Worm (Caenorhabditis elegans): ENCODE data around the gene clec-179.

ce11 chrIV:7227072-7227471, 42.6 kb upstream of the clec-179 start, which contains the start of gene R13A1.10:
- TF ChIP-seq fkh-2 (tag; optimal IDR thresholded peaks at IDR 0.05) = no peak
- no peak for TF ChIP-seq lin-15B (tag; optimal IDR thresholded peaks at IDR 0.05)

Data from whole organism, L3 larva.